1 fruit fly cellular context compared by ENCODE assay signal in the genomic region with DNA sequence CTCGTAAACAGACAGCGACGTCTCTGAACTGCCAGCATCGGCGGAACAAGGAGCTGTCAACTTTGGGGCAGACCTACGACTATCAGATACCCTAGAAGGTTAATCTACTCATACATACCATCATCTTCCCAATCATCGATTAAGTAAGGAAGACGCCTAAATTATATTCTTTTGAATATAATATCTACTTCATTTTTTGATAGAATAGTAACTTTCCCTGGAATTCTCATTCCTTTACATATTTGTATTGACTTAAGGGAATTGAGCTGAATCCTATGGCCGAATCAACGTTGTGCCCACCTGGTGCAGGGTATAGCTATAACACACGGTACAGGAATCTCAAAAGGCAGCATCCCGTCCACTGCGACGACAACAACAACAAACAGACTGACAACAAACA.
TF ChIP-seq lines count a peak whose summit lies in the region.

No protein-coding gene starts in this region.

TF ChIP-seq in whole organism, prepupa, 60 proteins besides CTCF, POLR2A, EP300 and RAD21 (continued from another document):
- no peak for TF ChIP-seq lz (GFP tag; optimal IDR thresholded peaks at IDR 0.05; lab: Kevin White, UChicago)
- TF ChIP-seq Lpt (GFP tag; optimal IDR thresholded peaks at IDR 0.05; lab: Kevin White, UChicago), result peak; percentile 24
